Fruit fly (Drosophila melanogaster) whole organism, embryonic: ENCODE measurements around the gene pros.

Experiments
- Adf1 ChIP-seq: fragments of 200-800 bp; sonication (Bioruptor generic); IDR thresholded peaks from 2 replicates; pipeline ENCODE4 v1.3.6; 2022; ENCODE audit warnings: missing biosample characterization, missing genetic modification characterization
- Atf3 ChIP-seq: fragments of 200-800 bp; sonication (Bioruptor generic); optimal IDR thresholded peaks from 3 replicates; lab custom pipeline; 2016; ENCODE audit warnings: missing biosample characterization, missing genetic modification characterization
- Bteb2 ChIP-seq: fragments of 200-800 bp; sonication (Bioruptor generic); optimal IDR thresholded peaks from 2 replicates; lab custom pipeline; 2016; ENCODE audit warnings: missing biosample characterization, missing genetic modification characterization
- CG10654 ChIP-seq: fragments of 200-800 bp; sonication (Bioruptor generic); optimal IDR thresholded peaks from 2 replicates; lab custom pipeline; 2016; ENCODE audit warnings: missing biosample characterization, missing genetic modification characterization
- CG11247 ChIP-seq: fragments of 200-800 bp; sonication (Bioruptor generic); IDR thresholded peaks from 2 replicates; pipeline ENCODE4 v1.3.6; 2022; ENCODE audit warnings: missing biosample characterization, missing genetic modification characterization
- CG11504 ChIP-seq: fragments of 200-800 bp; sonication (Bioruptor generic); optimal IDR thresholded peaks from 3 replicates; lab custom pipeline; 2019; ENCODE audit warnings: missing biosample characterization, mild to moderate bottlenecking, missing genetic modification characterization, moderate library complexity
- CG12104 ChIP-seq: fragments of 200-800 bp; sonication (Bioruptor generic); optimal IDR thresholded peaks from 3 replicates; lab custom pipeline; 2016; ENCODE audit warnings: missing biosample characterization, missing genetic modification characterization
- CG12391 ChIP-seq: fragments of 200-800 bp; sonication (Bioruptor generic); optimal IDR thresholded peaks from 3 replicates; lab custom pipeline; 2018; ENCODE audit warnings: missing biosample characterization, mild to moderate bottlenecking, missing genetic modification characterization, moderate library complexity
- CG12659 ChIP-seq: fragments of 200-800 bp; sonication (Bioruptor generic); optimal IDR thresholded peaks from 3 replicates; lab custom pipeline; 2017; ENCODE audit warnings: mild to moderate bottlenecking, missing biosample characterization, missing genetic modification reagents, missing genetic modification characterization
- CG13123 ChIP-seq: fragments of 200-800 bp; sonication (Bioruptor generic); optimal IDR thresholded peaks from 2 replicates; lab custom pipeline; 2016; ENCODE audit warnings: missing biosample characterization, missing genetic modification characterization
- CG13424 ChIP-seq: fragments of 200-800 bp; sonication (Bioruptor generic); optimal IDR thresholded peaks from 2 replicates; lab custom pipeline; 2019; ENCODE audit warnings: missing biosample characterization, mild to moderate bottlenecking, missing genetic modification characterization, moderate library complexity
- CG13775 ChIP-seq: fragments of 200-800 bp; sonication (Bioruptor generic); optimal IDR thresholded peaks from 3 replicates; lab custom pipeline; 2017; ENCODE audit warnings: missing biosample characterization, mild to moderate bottlenecking, missing genetic modification characterization
- CG1603 ChIP-seq: fragments of 200-800 bp; sonication (Bioruptor generic); optimal IDR thresholded peaks from 2 replicates; lab custom pipeline; 2019; ENCODE audit warnings: missing biosample characterization, mild to moderate bottlenecking, missing genetic modification characterization, moderate library complexity
- CG17186 ChIP-seq: fragments of 200-800 bp; sonication (Bioruptor generic); optimal IDR thresholded peaks from 3 replicates; lab custom pipeline; 2017; ENCODE audit warnings: missing biosample characterization, missing genetic modification reagents, missing genetic modification characterization
- CG17385 ChIP-seq: fragments of 200-800 bp; sonication (Bioruptor generic); optimal IDR thresholded peaks from 3 replicates; lab custom pipeline; 2018; ENCODE audit warnings: missing biosample characterization, mild to moderate bottlenecking, missing genetic modification characterization
- CG18476 ChIP-seq: fragments of 200-800 bp; sonication (Bioruptor generic); optimal IDR thresholded peaks from 2 replicates; lab custom pipeline; 2016; ENCODE audit warnings: missing biosample characterization, mild to moderate bottlenecking, missing genetic modification characterization
- CG2712 ChIP-seq: fragments of 200-800 bp; optimal IDR thresholded peaks from 3 replicates; lab custom pipeline; 2019; ENCODE audit warnings: missing biosample characterization, mild to moderate bottlenecking, missing genetic modification characterization, moderate library complexity
- CG2875 ChIP-seq: fragments of 200-800 bp; sonication (Bioruptor generic); optimal IDR thresholded peaks from 2 replicates; lab custom pipeline; 2017; ENCODE audit warnings: missing biosample characterization, mild to moderate bottlenecking, missing genetic modification characterization, missing genetic modification reagents
- CG32767 ChIP-seq: fragments of 200-800 bp; sonication (Bioruptor generic); IDR thresholded peaks from 2 replicates; pipeline ENCODE4 v1.3.6; 2022; ENCODE audit warnings: missing biosample characterization, missing genetic modification characterization
- CG3281 ChIP-seq: fragments of 200-800 bp; sonication (Bioruptor generic); optimal IDR thresholded peaks from 3 replicates; lab custom pipeline; 2017; ENCODE audit warnings: missing biosample characterization, mild to moderate bottlenecking, missing genetic modification characterization
- CG33213 ChIP-seq: fragments of 200-800 bp; sonication (Bioruptor generic); optimal IDR thresholded peaks from 3 replicates; lab custom pipeline; 2016; ENCODE audit warnings: missing biosample characterization, missing genetic modification characterization
- CG34376 ChIP-seq: fragments of 200-800 bp; sonication (Bioruptor generic); optimal IDR thresholded peaks from 2 replicates; lab custom pipeline; 2018; ENCODE audit warnings: missing biosample characterization, mild to moderate bottlenecking, missing genetic modification characterization
- CG6272 ChIP-seq: fragments of 200-800 bp; sonication (Bioruptor generic); IDR thresholded peaks from 2 replicates; pipeline ENCODE4 v1.3.6; 2022; ENCODE audit warnings: missing biosample characterization, missing genetic modification characterization
- CG7556 ChIP-seq: fragments of 200-800 bp; sonication (Bioruptor generic); optimal IDR thresholded peaks from 2 replicates; lab custom pipeline; 2017; ENCODE audit warnings: missing biosample characterization, mild to moderate bottlenecking, missing genetic modification characterization
- CG8359 ChIP-seq: fragments of 200-800 bp; sonication (Bioruptor generic); optimal IDR thresholded peaks from 2 replicates; lab custom pipeline; 2017; ENCODE audit warnings: missing biosample characterization, mild to moderate bottlenecking, missing genetic modification characterization, borderline replicate concordance
- CG9876 ChIP-seq: fragments of 200-800 bp; sonication (Bioruptor generic); optimal IDR thresholded peaks from 2 replicates; lab custom pipeline; 2016; ENCODE audit warnings: missing biosample characterization, missing genetic modification characterization
- CTCF ChIP-seq: fragments of 200-800 bp; sonication (Bioruptor generic); optimal IDR thresholded peaks from 2 replicates; lab custom pipeline; 2017; ENCODE audit warnings: missing biosample characterization, mild to moderate bottlenecking, missing genetic modification characterization, moderate library complexity
- Dbx ChIP-seq: fragments of 200-800 bp; sonication (Bioruptor generic); IDR thresholded peaks from 3 replicates; pipeline ENCODE4 v1.3.6; 2022; ENCODE audit warnings: missing biosample characterization, missing genetic modification characterization
- HLH4C ChIP-seq: fragments of 200-800 bp; sonication (Bioruptor generic); IDR thresholded peaks from 3 replicates; pipeline ENCODE4 v1.3.6; 2022; ENCODE audit warnings: missing biosample characterization, missing genetic modification characterization; ENCODE audit not compliant: partially characterized antibody
- Hey ChIP-seq: fragments of 200-800 bp; sonication (Bioruptor generic); optimal IDR thresholded peaks from 3 replicates; lab custom pipeline; 2018; ENCODE audit warnings: missing biosample characterization, mild to moderate bottlenecking, missing genetic modification characterization
- Hr39 ChIP-seq: fragments of >200 bp; optimal IDR thresholded peaks from 2 replicates; lab custom pipeline; 2017
- Mad ChIP-seq: fragments of 200-800 bp; sonication (Bioruptor generic); optimal IDR thresholded peaks from 2 replicates; lab custom pipeline; 2016; ENCODE audit warnings: missing biosample characterization, missing genetic modification characterization
- Mrtf ChIP-seq: fragments of 200-800 bp; sonication (Bioruptor generic); IDR thresholded peaks from 3 replicates; pipeline ENCODE4 v1.3.6; 2022; ENCODE audit warnings: missing biosample characterization, missing genetic modification characterization
- Nf-YA ChIP-seq: fragments of 200-800 bp; sonication (Bioruptor generic); IDR thresholded peaks from 2 replicates; pipeline ENCODE4 v1.3.6; 2022; ENCODE audit warnings: missing biosample characterization, missing genetic modification characterization
- Oli ChIP-seq: fragments of 200-800 bp; sonication (Bioruptor generic); optimal IDR thresholded peaks from 2 replicates; lab custom pipeline; 2018; ENCODE audit warnings: missing biosample characterization, mild to moderate bottlenecking, missing genetic modification characterization, moderate library complexity
- Ptx1 ChIP-seq: fragments of 200-800 bp; sonication (Bioruptor generic); IDR thresholded peaks from 2 replicates; pipeline ENCODE4 v1.3.6; 2022; ENCODE audit warnings: missing biosample characterization, missing genetic modification characterization
- Spps ChIP-seq: fragments of 200-800 bp; sonication (Bioruptor generic); optimal IDR thresholded peaks from 2 replicates; lab custom pipeline; 2018; ENCODE audit warnings: missing biosample characterization, mild to moderate bottlenecking, missing genetic modification characterization
- al ChIP-seq: fragments of 200-800 bp; sonication (Bioruptor generic); IDR thresholded peaks from 2 replicates; pipeline ENCODE4 v1.3.6; 2022; ENCODE audit warnings: missing biosample characterization, missing genetic modification characterization
- br ChIP-seq: fragments of >200 bp; optimal IDR thresholded peaks from 2 replicates; lab custom pipeline; 2017
- croc ChIP-seq: fragments of 200-800 bp; sonication (Bioruptor generic); conservative IDR thresholded peaks from 3 replicates; pipeline ENCODE4 v1.3.6; 2022; ENCODE audit warnings: missing biosample characterization, missing genetic modification characterization
- crol ChIP-seq: fragments of 200-800 bp; sonication (Bioruptor generic); IDR thresholded peaks from 2 replicates; pipeline ENCODE4 v1.3.6; 2022; ENCODE audit warnings: missing biosample characterization, missing genetic modification characterization
- crp ChIP-seq, 2 experiments: fragments of 200-800 bp; sonication (Bioruptor generic); optimal IDR thresholded peaks; 2 replicates in 1 of 2; 3 replicates in 1 of 2; lab custom pipeline; 2017; ENCODE audit warnings: missing biosample characterization in 2 of 2, missing genetic modification characterization in 2 of 2, mild to moderate bottlenecking in 1 of 2, moderate library complexity in 1 of 2
- da ChIP-seq: fragments of 200-800 bp; sonication (Bioruptor generic); optimal IDR thresholded peaks from 2 replicates; lab custom pipeline; 2016; ENCODE audit warnings: missing biosample characterization, missing genetic modification characterization
- dpn ChIP-seq, 2 experiments: fragments of 200-800 bp; sonication (Bioruptor generic); optimal IDR thresholded peaks; 3 replicates each; lab custom pipeline; 2016; ENCODE audit warnings: missing biosample characterization in 2 of 2, missing genetic modification characterization in 2 of 2
- gfzf ChIP-seq: fragments of 200-800 bp; sonication (Bioruptor generic); optimal IDR thresholded peaks from 2 replicates; lab custom pipeline; 2016; ENCODE audit warnings: missing biosample characterization, mild to moderate bottlenecking, missing genetic modification characterization, moderate library complexity
- pzg ChIP-seq: fragments of 200-800 bp; sonication (Bioruptor generic); optimal IDR thresholded peaks from 3 replicates; lab custom pipeline; 2018; ENCODE audit warnings: missing biosample characterization, mild to moderate bottlenecking, missing genetic modification characterization, moderate library complexity
- sna ChIP-seq: fragments of 200-800 bp; sonication (Bioruptor generic); IDR thresholded peaks from 2 replicates; pipeline ENCODE4 v1.3.6; 2022; ENCODE audit warnings: missing biosample characterization, missing genetic modification characterization; ENCODE audit not compliant: partially characterized antibody
- so ChIP-seq: fragments of 200-800 bp; sonication (Bioruptor generic); IDR thresholded peaks from 3 replicates; pipeline ENCODE4 v1.3.6; 2022; ENCODE audit warnings: missing biosample characterization, missing genetic modification characterization
- sqz ChIP-seq: fragments of 200-800 bp; sonication (Bioruptor generic); optimal IDR thresholded peaks from 3 replicates; lab custom pipeline; 2018; ENCODE audit warnings: missing biosample characterization, mild to moderate bottlenecking, missing genetic modification characterization
- tio ChIP-seq: fragments of 200-800 bp; sonication (Bioruptor generic); optimal IDR thresholded peaks from 2 replicates; lab custom pipeline; 2017; ENCODE audit warnings: missing biosample characterization, missing genetic modification characterization, inconsistent platforms
- unc-4 ChIP-seq: fragments of 200-800 bp; sonication (Bioruptor generic); IDR thresholded peaks from 2 replicates; pipeline ENCODE4 v1.3.6; 2022; ENCODE audit warnings: missing biosample characterization, missing genetic modification characterization; ENCODE audit not compliant: partially characterized antibody

Gene pros

DNA sequence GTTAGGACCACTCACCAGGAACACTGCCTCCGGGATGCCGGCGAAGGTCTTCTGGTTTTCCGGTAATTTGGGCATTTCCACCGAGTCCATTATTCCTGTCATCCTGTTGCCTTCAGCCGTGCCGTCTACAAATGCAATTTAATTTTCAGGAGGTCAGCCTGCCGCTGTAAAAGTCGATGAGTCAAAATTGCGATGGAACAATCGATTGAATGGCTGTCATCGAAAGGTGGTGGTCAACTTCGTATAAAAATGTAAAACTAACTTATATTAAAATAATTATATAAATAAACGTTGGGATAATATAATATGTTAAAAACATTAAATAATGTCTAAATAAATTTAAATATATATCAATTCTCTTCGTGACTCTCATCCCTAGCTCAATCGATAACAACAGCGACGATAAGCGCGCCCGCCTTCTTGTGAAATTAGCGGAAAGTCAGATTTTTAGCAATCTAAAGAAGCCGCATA is 81.4 kb downstream of the pros start, which contains the start of the genes mgr and Irbp (continued):
- TF ChIP-seq Spps: peak; percentile 93
- TF ChIP-seq CG2875 (GFP tag; lab: Kevin White, UChicago): peak; percentile 79
- TF ChIP-seq CG13775 (GFP tag; lab: Kevin White, UChicago): peak; percentile 95
- peak; percentile 94 for TF ChIP-seq CG11247 (GFP tag; lab: Robert Waterston, UW)
- TF ChIP-seq sqz (GFP tag; lab: Kevin White, UChicago): no peak
- TF ChIP-seq br: no peak
- peak; percentile 84 for TF ChIP-seq HLH4C (GFP tag; lab: Robert Waterston, UW)
- peak; percentile 49 for TF ChIP-seq Bteb2 (GFP tag; lab: Kevin White, UChicago)
- peak; percentile 68 for TF ChIP-seq crol (GFP tag; lab: Robert Waterston, UW)
- TF ChIP-seq croc (GFP tag; lab: Robert Waterston, UW): peak; percentile 87
- TF ChIP-seq CG6272 (GFP tag; lab: Robert Waterston, UW): peak; percentile 95
- peak; percentile 89 for TF ChIP-seq Oli (tag; lab: Kevin White, UChicago)
- peak; percentile 35 for TF ChIP-seq Mad (GFP tag; lab: Kevin White, UChicago)
- no peak for TF ChIP-seq gfzf (GFP tag; lab: Kevin White, UChicago)
- no peak for TF ChIP-seq CG3281 (GFP tag; lab: Kevin White, UChicago)
- peak; percentile 40 for TF ChIP-seq pzg
- TF ChIP-seq CG1603 (tag; lab: Kevin White, UChicago): no peak
- peak; percentile 95 for TF ChIP-seq al (GFP tag; lab: Robert Waterston, UW)
- peak; percentile 40 for TF ChIP-seq CG17186
- peak; percentile 83 for TF ChIP-seq unc-4 (GFP tag; lab: Robert Waterston, UW)
- TF ChIP-seq CG8359 (GFP tag; lab: Kevin White, UChicago): peak; percentile 75
- TF ChIP-seq Mrtf (GFP tag; lab: Robert Waterston, UW): no peak; the same call in 2 of the 3 replicates
- TF ChIP-seq Ptx1 (GFP tag; lab: Robert Waterston, UW): peak; percentile 96
- peak in 1 of 2 experiments; percentile 56 for TF ChIP-seq crp (GFP tag; optimal IDR thresholded peaks at IDR 0.05; lab: Kevin White, UChicago)
- peak; percentile 87 for TF ChIP-seq CG32767 (GFP tag; lab: Robert Waterston, UW)
- TF ChIP-seq CG33213: no peak
- peak; percentile 80 for TF ChIP-seq CG18476 (GFP tag; lab: Kevin White, UChicago)
- peak; percentile 23 for TF ChIP-seq CTCF (GFP tag; lab: Kevin White, UChicago)
- peak; percentile 97 for TF ChIP-seq CG12391
- peak; percentile 18 to 92 for TF ChIP-seq dpn (GFP tag; optimal IDR thresholded peaks at IDR 0.05; lab: Kevin White, UChicago)
- TF ChIP-seq Hr39 (lab: Kevin White, UChicago): no peak
- peak; percentile 97 for TF ChIP-seq CG2712
- TF ChIP-seq CG9876 (GFP tag; lab: Kevin White, UChicago): no peak
- peak; percentile 96 for TF ChIP-seq Dbx (GFP tag; lab: Robert Waterston, UW)
- TF ChIP-seq CG13424 (tag; lab: Kevin White, UChicago): peak; percentile 94
- peak; percentile 90 for TF ChIP-seq CG13123 (GFP tag; lab: Kevin White, UChicago)
- peak; percentile 93 for TF ChIP-seq so (GFP tag; lab: Robert Waterston, UW)
- TF ChIP-seq CG11504 (tag; lab: Kevin White, UChicago): peak; percentile 91
- TF ChIP-seq CG12659 (GFP tag; lab: Kevin White, UChicago): peak; percentile 96
- TF ChIP-seq CG17385 (GFP tag; lab: Kevin White, UChicago): peak; percentile 86
- peak; percentile 79 for TF ChIP-seq CG10654 (GFP tag; lab: Kevin White, UChicago)
- TF ChIP-seq CG34376: peak; percentile 59
- no peak for TF ChIP-seq da (GFP tag; lab: Kevin White, UChicago)
- TF ChIP-seq Adf1 (GFP tag; lab: Robert Waterston, UW): peak; percentile 76; the same call in 1 of the 2 replicates
- peak; percentile 92 for TF ChIP-seq CG7556
- TF ChIP-seq Hey (tag; lab: Kevin White, UChicago): no peak
- peak; percentile 88 for TF ChIP-seq sna
- TF ChIP-seq Atf3: no peak
- TF ChIP-seq Nf-YA (GFP tag; lab: Robert Waterston, UW): peak; percentile 85; the same call in 1 of the 2 replicates
- TF ChIP-seq tio: no peak
- TF ChIP-seq CG12104 (GFP tag; lab: Kevin White, UChicago): peak; percentile 89
